Fruit fly (Drosophila melanogaster): Measurements from ENCODE around the gene CG31296.

- no peak for TF ChIP-seq CG12104 (GFP tag; optimal IDR thresholded peaks at IDR 0.05)
- TF ChIP-seq Poxn (GFP tag; IDR thresholded peaks at IDR 0.05): no peak
- TF ChIP-seq rib (GFP tag; IDR thresholded peaks at IDR 0.05): no peak
- no peak for TF ChIP-seq tgo (GFP tag; IDR thresholded peaks at IDR 0.05)
- TF ChIP-seq zfh2 (GFP tag; optimal IDR thresholded peaks at IDR 0.05): no peak
Measured at dm6 chr3R:15482858-15483257, 48.4 kb downstream of the CG31296 start, which contains the start of gene Rh6.
